Worm (Caenorhabditis elegans) whole organism, late embryonic: ENCODE measurements around the gene F13C5.5.

Source experiments
- C38D4.7 ChIP-seq: fragments of 200-800 bp; sonication (Bioruptor generic); optimal IDR thresholded peaks from 2 replicates; lab custom pipeline; 2018; ENCODE audit warnings: mild to moderate bottlenecking, missing genetic modification characterization, moderate library complexity, missing compliant biosample characterization
- K02D7.2 ChIP-seq: sonication (generic microtip); optimal IDR thresholded peaks from 2 replicates; lab custom pipeline; 2017; ENCODE audit warnings: mild to moderate bottlenecking, missing genetic modification characterization, missing compliant biosample characterization
- T23F11.4 ChIP-seq: fragments of 200-800 bp; sonication (Bioruptor generic); optimal IDR thresholded peaks from 2 replicates; lab custom pipeline; 2018; ENCODE audit warnings: mild to moderate bottlenecking, missing genetic modification characterization, missing compliant biosample characterization
- Y22D7AL.16 ChIP-seq: sonication (generic microtip); optimal IDR thresholded peaks from 2 replicates; lab custom pipeline; 2016; ENCODE audit warnings: missing genetic modification characterization, missing compliant biosample characterization
- ahr-1 ChIP-seq: sonication (generic microtip); optimal IDR thresholded peaks from 2 replicates; lab custom pipeline; 2016; ENCODE audit warnings: missing genetic modification characterization, missing compliant biosample characterization
- ama-1 ChIP-seq: fragments of 150-350 bp; optimal IDR thresholded peaks from 2 replicates; lab custom pipeline; 2014
- ceh-14 ChIP-seq: sonication (generic microtip); optimal IDR thresholded peaks from 2 replicates; lab custom pipeline; 2016; ENCODE audit warnings: missing genotype, missing genetic modification characterization, missing compliant biosample characterization
- ceh-18 ChIP-seq: sonication (generic microtip); optimal IDR thresholded peaks from 2 replicates; lab custom pipeline; 2016; ENCODE audit warnings: missing genetic modification characterization, missing compliant biosample characterization
- ceh-2 ChIP-seq: sonication (generic microtip); optimal IDR thresholded peaks from 2 replicates; lab custom pipeline; 2016; ENCODE audit warnings: missing genotype, missing genetic modification characterization, missing compliant biosample characterization
- ceh-24 ChIP-seq: sonication (generic microtip); optimal IDR thresholded peaks from 2 replicates; lab custom pipeline; 2016; ENCODE audit warnings: mild to moderate bottlenecking, missing genetic modification characterization, missing compliant biosample characterization
- ceh-31 ChIP-seq: sonication (generic microtip); optimal IDR thresholded peaks from 2 replicates; lab custom pipeline; 2016; ENCODE audit warnings: missing genetic modification characterization, missing compliant biosample characterization
- ceh-48 ChIP-seq: sonication (generic microtip); optimal IDR thresholded peaks from 2 replicates; lab custom pipeline; 2016; ENCODE audit warnings: missing genetic modification characterization, inconsistent platforms, missing compliant biosample characterization
- ceh-6 ChIP-seq: fragments of 200-800 bp; sonication (Bioruptor generic); optimal IDR thresholded peaks from 2 replicates; lab custom pipeline; 2018; ENCODE audit warnings: mild to moderate bottlenecking, missing genetic modification characterization, missing compliant biosample characterization
- che-1 ChIP-seq: sonication (generic microtip); optimal IDR thresholded peaks from 2 replicates; lab custom pipeline; 2016; ENCODE audit warnings: mild to moderate bottlenecking, missing genetic modification characterization, missing compliant biosample characterization
- dmd-4 ChIP-seq: sonication (generic microtip); optimal IDR thresholded peaks from 2 replicates; lab custom pipeline; 2016; ENCODE audit warnings: borderline replicate concordance, missing genetic modification characterization, missing compliant biosample characterization
- dve-1 ChIP-seq: sonication (generic microtip); optimal IDR thresholded peaks from 2 replicates; lab custom pipeline; 2017; ENCODE audit warnings: antibody characterized with exemption, mild to moderate bottlenecking, missing genetic modification characterization, missing compliant biosample characterization
- elt-4 ChIP-seq: sonication (generic microtip); optimal IDR thresholded peaks from 2 replicates; lab custom pipeline; 2016; ENCODE audit warnings: missing genetic modification characterization, missing compliant biosample characterization
- ets-4 ChIP-seq: sonication (generic microtip); optimal IDR thresholded peaks from 2 replicates; lab custom pipeline; 2016; ENCODE audit warnings: missing genetic modification characterization, missing compliant biosample characterization
- eyg-1 ChIP-seq: sonication (generic microtip); optimal IDR thresholded peaks from 2 replicates; lab custom pipeline; 2016; ENCODE audit warnings: missing genotype, missing genetic modification characterization, missing compliant biosample characterization
- fkh-10 ChIP-seq: fragments of 150-350 bp; optimal IDR thresholded peaks from 2 replicates; lab custom pipeline; 2014; ENCODE audit warnings: missing biosample characterization, missing genetic modification reagents, missing genetic modification characterization
- hlh-13 ChIP-seq: fragments of 200-800 bp; sonication (Bioruptor generic); optimal IDR thresholded peaks from 2 replicates; lab custom pipeline; 2018; ENCODE audit warnings: mild to moderate bottlenecking, missing genetic modification characterization, missing compliant biosample characterization
- hlh-15 ChIP-seq: sonication (generic microtip); optimal IDR thresholded peaks from 2 replicates; lab custom pipeline; 2016; ENCODE audit warnings: missing genetic modification characterization, missing compliant biosample characterization
- hlh-8 ChIP-seq: sonication (generic microtip); optimal IDR thresholded peaks from 2 replicates; lab custom pipeline; 2016; ENCODE audit warnings: missing genotype, missing genetic modification characterization, missing compliant biosample characterization
- lin-11 ChIP-seq: fragments of 200-800 bp; sonication (Bioruptor generic); optimal IDR thresholded peaks from 2 replicates; lab custom pipeline; 2018; ENCODE audit warnings: mild to moderate bottlenecking, missing genetic modification characterization, missing compliant biosample characterization
- madf-2 ChIP-seq: sonication (generic microtip); optimal IDR thresholded peaks from 2 replicates; lab custom pipeline; 2017; ENCODE audit warnings: missing genetic modification characterization, missing compliant biosample characterization
- nhr-11 ChIP-seq: fragments of 150-350 bp; optimal IDR thresholded peaks from 2 replicates; lab custom pipeline; 2014; ENCODE audit warnings: missing biosample characterization, missing genetic modification characterization
- npax-4 ChIP-seq: sonication (generic microtip); optimal IDR thresholded peaks from 2 replicates; lab custom pipeline; 2016; ENCODE audit warnings: missing genetic modification characterization, missing compliant biosample characterization
- pag-3 ChIP-seq: sonication (generic microtip); optimal IDR thresholded peaks from 2 replicates; lab custom pipeline; 2016; ENCODE audit warnings: missing compliant biosample characterization, missing genetic modification characterization, borderline replicate concordance
- pat-9 ChIP-seq: fragments of 200-800 bp; sonication (Bioruptor generic); optimal IDR thresholded peaks from 2 replicates; lab custom pipeline; 2018; ENCODE audit warnings: mild to moderate bottlenecking, missing genetic modification characterization, moderate library complexity, missing compliant biosample characterization
- pha-4 ChIP-seq: fragments of 150-350 bp; optimal IDR thresholded peaks from 2 replicates; lab custom pipeline; 2018; ENCODE audit warnings: missing biosample characterization, missing genetic modification reagents, missing genetic modification characterization
- pqm-1 ChIP-seq: sonication (generic microtip); optimal IDR thresholded peaks from 2 replicates; lab custom pipeline; 2016; ENCODE audit warnings: missing genetic modification characterization, missing compliant biosample characterization
- sdc-2 ChIP-seq: sonication (generic microtip); optimal IDR thresholded peaks from 2 replicates; lab custom pipeline; 2016; ENCODE audit warnings: missing genotype, missing genetic modification characterization, missing compliant biosample characterization
- sox-4 ChIP-seq: sonication (generic microtip); optimal IDR thresholded peaks from 2 replicates; lab custom pipeline; 2017; ENCODE audit warnings: mild to moderate bottlenecking, missing genetic modification characterization, inconsistent platforms, missing compliant biosample characterization
- unc-3 ChIP-seq, 2 experiments: fragments of 200-800 bp in 1 of 2; sonication (Bioruptor generic) in 1 of 2; sonication (generic microtip) in 1 of 2; conservative IDR thresholded peaks in 1 of 2; optimal IDR thresholded peaks in 1 of 2; 2 replicates each; pipeline versions ENCODE4 v1.3.6 to Lab custom; 2016 to 2022; ENCODE audit warnings: missing compliant biosample characterization in 2 of 2, missing genetic modification characterization in 2 of 2, missing genetic modification reagents in 1 of 2
- unc-55 ChIP-seq: sonication (generic microtip); optimal IDR thresholded peaks from 2 replicates; lab custom pipeline; 2017; ENCODE audit warnings: missing biosample characterization, missing genetic modification reagents, missing genetic modification characterization
- unc-86 ChIP-seq: sonication (generic microtip); optimal IDR thresholded peaks from 2 replicates; lab custom pipeline; 2016; ENCODE audit warnings: missing genetic modification characterization, missing compliant biosample characterization

F13C5.5 gene

ce11 chrX:573270-573669, 35.0 kb downstream of the F13C5.5 start:
- no peak for TF ChIP-seq ceh-14
- no peak for TF ChIP-seq dve-1 (tag; lab: Kevin White, UChicago)

ce11 chrX:572601-573000, 35.7 kb downstream of the F13C5.5 start, which contains the start of gene mrp-2:
mrp-2 (minus strand) TSS chrX:572701.
- TF ChIP-seq C38D4.7 (GFP tag; lab: Kevin White, UChicago) (no peak), ama-1 (lab: Kevin White, UChicago) (no peak), ceh-18 (tag; lab: Kevin White, UChicago) (no peak), ets-4 (no peak), hlh-8 (tag; lab: Kevin White, UChicago) (no peak), pqm-1 (tag; lab: Kevin White, UChicago) (no peak)

- TF ChIP-seq hlh-15 (tag; lab: Kevin White, UChicago) (no peak), ceh-31 (tag; lab: Kevin White, UChicago) (no peak), hlh-13 (GFP tag; lab: Kevin White, UChicago) (no peak), ceh-2 (tag; lab: Kevin White, UChicago) (no peak), unc-3 (GFP tag; conservative IDR thresholded peaks at IDR 0.05; lab: Robert Waterston, UW) (no peak), unc-3 (tag; optimal IDR thresholded peaks at IDR 0.05; lab: Kevin White, UChicago) (no peak), unc-86 (tag; lab: Kevin White, UChicago) (no peak), pat-9 (no peak), C38D4.7 (GFP tag; lab: Kevin White, UChicago) (no peak), fkh-10 (GFP tag; lab: Kevin White, UChicago) (no peak), elt-4 (no peak), sdc-2 (no peak), sox-4 (tag; lab: Kevin White, UChicago) (no peak), dmd-4 (tag; lab: Kevin White, UChicago) (no peak), T23F11.4 (GFP tag; lab: Kevin White, UChicago) (no peak), ahr-1 (tag; lab: Kevin White, UChicago) (no peak)
- TF ChIP-seq, all 69 proteins: peak for 0
Measured at ce11 chrX:571367-571766, 36.9 kb downstream of the F13C5.5 start.

ce11 chrX:557857-558256, 50.4 kb downstream of the F13C5.5 start, which contains the start of gene nas-38:
nas-38 (plus strand) TSS chrX:558157.
- TF ChIP-seq unc-86 (tag; lab: Kevin White, UChicago) (no peak), che-1 (tag; lab: Kevin White, UChicago) (no peak), ceh-6 (GFP tag; lab: Kevin White, UChicago) (no peak), pag-3 (tag; lab: Kevin White, UChicago) (no peak), lin-11 (tag; lab: Kevin White, UChicago) (no peak), ceh-48 (tag; lab: Kevin White, UChicago) (no peak), madf-2 (tag; lab: Kevin White, UChicago) (no peak), eyg-1 (no peak), hlh-15 (tag; lab: Kevin White, UChicago) (no peak), unc-55 (GFP tag; lab: Kevin White, UChicago) (no peak), pha-4 (tag; lab: Kevin White, UChicago) (no peak), C38D4.7 (GFP tag; lab: Kevin White, UChicago) (no peak), ceh-24 (no peak), pqm-1 (tag; lab: Kevin White, UChicago) (no peak), Y22D7AL.16 (tag; lab: Kevin White, UChicago) (no peak), K02D7.2 (no peak), nhr-11 (tag; lab: Kevin White, UChicago) (no peak), npax-4 (no peak)
